Fruit fly (Drosophila melanogaster) whole organism, prepupa: ENCODE results near the gene Proc-R.

Experiments used
- Blimp-1 ChIP-seq: fragments of 200-800 bp; sonication (Bioruptor generic); optimal IDR thresholded peaks from 3 replicates; lab custom pipeline; 2017; ENCODE audit warnings: missing biosample characterization, missing genetic modification characterization, mild to moderate bottlenecking, moderate library complexity, missing genetic modification reagents
- CG10631 ChIP-seq: fragments of 200-800 bp; sonication (Bioruptor generic); optimal IDR thresholded peaks from 2 replicates; lab custom pipeline; 2016; ENCODE audit warnings: missing biosample characterization, missing genetic modification characterization
- CG10669 ChIP-seq: fragments of 200-800 bp; sonication (Bioruptor generic); optimal IDR thresholded peaks from 3 replicates; lab custom pipeline; 2018; ENCODE audit warnings: missing biosample characterization, mild to moderate bottlenecking, missing genetic modification characterization, moderate library complexity
- CG11294 ChIP-seq: fragments of 200-800 bp; sonication (Bioruptor generic); IDR thresholded peaks from 2 replicates; pipeline ENCODE4 v1.3.6; 2022; ENCODE audit warnings: missing biosample characterization, missing genetic modification characterization
- CG11902 ChIP-seq: fragments of 200-800 bp; sonication (Bioruptor generic); optimal IDR thresholded peaks from 3 replicates; lab custom pipeline; 2016; ENCODE audit warnings: missing biosample characterization, missing genetic modification characterization
- CG15336 ChIP-seq: fragments of 200-800 bp; sonication (Bioruptor generic); IDR thresholded peaks from 2 replicates; pipeline ENCODE4 v1.3.6; 2022; ENCODE audit warnings: missing biosample characterization, missing genetic modification characterization
- CG1621 ChIP-seq: fragments of 200-800 bp; sonication (Bioruptor generic); optimal IDR thresholded peaks from 3 replicates; lab custom pipeline; 2018; ENCODE audit warnings: missing biosample characterization, mild to moderate bottlenecking, missing genetic modification characterization
- CG16779 ChIP-seq: fragments of 200-800 bp; sonication (Bioruptor generic); optimal IDR thresholded peaks from 3 replicates; lab custom pipeline; 2017; ENCODE audit warnings: missing biosample characterization, mild to moderate bottlenecking, missing genetic modification characterization
- CG31627 ChIP-seq: fragments of 200-800 bp; sonication (Bioruptor generic); optimal IDR thresholded peaks from 3 replicates; lab custom pipeline; 2016; ENCODE audit warnings: missing biosample characterization, missing genetic modification characterization
- CG32006 ChIP-seq: fragments of 200-800 bp; sonication (Bioruptor generic); optimal IDR thresholded peaks from 3 replicates; lab custom pipeline; 2017; ENCODE audit warnings: missing biosample characterization, mild to moderate bottlenecking, missing genetic modification characterization
- CG34406 ChIP-seq: fragments of 200-800 bp; sonication (Bioruptor generic); optimal IDR thresholded peaks from 3 replicates; lab custom pipeline; 2016; ENCODE audit warnings: missing biosample characterization, missing genetic modification characterization
- CG4318 ChIP-seq: fragments of 200-800 bp; sonication (Bioruptor generic); optimal IDR thresholded peaks from 3 replicates; lab custom pipeline; 2017; ENCODE audit warnings: missing biosample characterization, mild to moderate bottlenecking, missing genetic modification characterization
- CG6163 ChIP-seq: fragments of 200-800 bp; sonication (Bioruptor generic); IDR thresholded peaks from 3 replicates; pipeline ENCODE4 v1.3.6; 2022; ENCODE audit warnings: missing biosample characterization, missing genetic modification characterization
- CG6276 ChIP-seq: fragments of 200-800 bp; sonication (Bioruptor generic); optimal IDR thresholded peaks from 2 replicates; lab custom pipeline; 2017; ENCODE audit warnings: missing biosample characterization, mild to moderate bottlenecking, missing genetic modification characterization
- CG6808 ChIP-seq: fragments of 200-800 bp; sonication (Bioruptor generic); optimal IDR thresholded peaks from 3 replicates; lab custom pipeline; 2017; ENCODE audit warnings: missing biosample characterization, missing genetic modification characterization, mild to moderate bottlenecking, moderate library complexity, missing genetic modification reagents
- CG8119 ChIP-seq: fragments of 200-800 bp; sonication (Bioruptor generic); IDR thresholded peaks from 3 replicates; pipeline ENCODE4 v1.3.6; 2022; ENCODE audit warnings: missing biosample characterization, missing genetic modification characterization
- CG8319 ChIP-seq: fragments of 200-800 bp; sonication (Bioruptor generic); optimal IDR thresholded peaks from 3 replicates; lab custom pipeline; 2016; ENCODE audit warnings: missing biosample characterization, missing genetic modification characterization
- CG8632 ChIP-seq: fragments of 200-800 bp; sonication (Bioruptor generic); optimal IDR thresholded peaks from 3 replicates; lab custom pipeline; 2016; ENCODE audit warnings: missing biosample characterization, missing genetic modification characterization
- CG9139 ChIP-seq: fragments of 200-800 bp; sonication (Bioruptor generic); optimal IDR thresholded peaks from 3 replicates; lab custom pipeline; 2017; ENCODE audit warnings: missing biosample characterization, mild to moderate bottlenecking, missing genetic modification characterization
- Eip78C ChIP-seq: fragments of 200-800 bp; sonication (Bioruptor generic); peaks from one replicate; lab custom pipeline; 2016; ENCODE audit warnings: missing biosample characterization, missing genetic modification characterization
- Eip93F ChIP-seq: fragments of 200-800 bp; sonication (Bioruptor generic); optimal IDR thresholded peaks from 2 replicates; lab custom pipeline; 2016; ENCODE audit warnings: missing biosample characterization, mild to moderate bottlenecking, missing genetic modification characterization
- Ets21C ChIP-seq: fragments of 200-800 bp; sonication (Bioruptor generic); optimal IDR thresholded peaks from 3 replicates; lab custom pipeline; 2016; ENCODE audit warnings: missing biosample characterization, missing genetic modification characterization
- Ets96B ChIP-seq: fragments of 200-800 bp; optimal IDR thresholded peaks from 2 replicates; lab custom pipeline; 2019; ENCODE audit warnings: missing biosample characterization, mild to moderate bottlenecking, missing genetic modification characterization, moderate library complexity
- Gug ChIP-seq: fragments of 200-800 bp; sonication (Bioruptor generic); IDR thresholded peaks from 2 replicates; pipeline ENCODE4 v1.3.6; 2022; ENCODE audit warnings: missing biosample characterization, missing genetic modification characterization
- Hr38 ChIP-seq: sonication (Bioruptor generic); optimal IDR thresholded peaks from 2 replicates; lab custom pipeline; 2016; ENCODE audit warnings: missing biosample characterization, missing genetic modification characterization
- Hr39 ChIP-seq: fragments of 200-800 bp; sonication (Bioruptor generic); optimal IDR thresholded peaks from 2 replicates; lab custom pipeline; 2016; ENCODE audit warnings: missing biosample characterization, missing genetic modification characterization
- Lpt ChIP-seq: fragments of 200-800 bp; sonication (Bioruptor generic); optimal IDR thresholded peaks from 3 replicates; lab custom pipeline; 2016; ENCODE audit warnings: missing biosample characterization, missing genetic modification characterization
- Met ChIP-seq: fragments of 200-800 bp; sonication (Bioruptor generic); optimal IDR thresholded peaks from 3 replicates; lab custom pipeline; 2016; ENCODE audit warnings: missing biosample characterization, missing genetic modification characterization
- OdsH ChIP-seq: fragments of 200-800 bp; sonication (Bioruptor generic); optimal IDR thresholded peaks from 3 replicates; lab custom pipeline; 2016; ENCODE audit warnings: missing biosample characterization, missing genetic modification characterization
- Sox15 ChIP-seq: fragments of 200-800 bp; sonication (Bioruptor generic); optimal IDR thresholded peaks from 3 replicates; lab custom pipeline; 2016; ENCODE audit warnings: missing biosample characterization, missing genetic modification characterization
- achi ChIP-seq: fragments of 200-800 bp; sonication (Bioruptor generic); optimal IDR thresholded peaks from 3 replicates; lab custom pipeline; 2016; ENCODE audit warnings: missing biosample characterization, missing genetic modification characterization
- acj6 ChIP-seq: fragments of 200-800 bp; sonication (Bioruptor generic); optimal IDR thresholded peaks from 3 replicates; lab custom pipeline; 2016; ENCODE audit warnings: missing biosample characterization, missing genetic modification characterization
- cyc ChIP-seq: fragments of 200-800 bp; sonication (Bioruptor generic); optimal IDR thresholded peaks from 3 replicates; lab custom pipeline; 2016; ENCODE audit warnings: missing biosample characterization, missing genetic modification characterization
- dac ChIP-seq: fragments of 200-800 bp; sonication (Bioruptor generic); optimal IDR thresholded peaks from 2 replicates; lab custom pipeline; 2017; ENCODE audit warnings: missing biosample characterization, mild to moderate bottlenecking, missing genetic modification characterization
- dsx ChIP-seq: fragments of 200-800 bp; optimal IDR thresholded peaks from 3 replicates; lab custom pipeline; 2019; ENCODE audit warnings: missing biosample characterization, mild to moderate bottlenecking, missing genetic modification characterization, moderate library complexity; ENCODE audit not compliant: poor library complexity, severe bottlenecking
- eg ChIP-seq: fragments of 200-800 bp; sonication (Bioruptor generic); IDR thresholded peaks from 3 replicates; pipeline ENCODE4 v1.3.6; 2022; ENCODE audit warnings: missing biosample characterization, missing genetic modification characterization
- esn ChIP-seq: fragments of 200-800 bp; sonication (Bioruptor generic); optimal IDR thresholded peaks from 2 replicates; lab custom pipeline; 2016; ENCODE audit warnings: missing biosample characterization, mild to moderate bottlenecking, missing genetic modification characterization, moderate library complexity
- lz ChIP-seq: fragments of 200-800 bp; sonication (Bioruptor generic); optimal IDR thresholded peaks from 3 replicates; lab custom pipeline; 2016; ENCODE audit warnings: missing biosample characterization, missing genetic modification characterization
- net ChIP-seq: fragments of 200-800 bp; sonication (Bioruptor generic); optimal IDR thresholded peaks from 3 replicates; lab custom pipeline; 2016; ENCODE audit warnings: missing biosample characterization, missing genetic modification characterization
- pdm3 ChIP-seq: fragments of 200-800 bp; sonication (Bioruptor generic); optimal IDR thresholded peaks from 3 replicates; lab custom pipeline; 2016; ENCODE audit warnings: missing biosample characterization, missing genetic modification characterization
- salr ChIP-seq, 2 experiments: fragments of 200-800 bp; sonication (Bioruptor generic); optimal IDR thresholded peaks; 3 replicates each; lab custom pipeline; 2016 to 2018; ENCODE audit warnings: missing biosample characterization in 2 of 2, missing genetic modification characterization in 2 of 2, mild to moderate bottlenecking in 1 of 2
- spab ChIP-seq: fragments of 200-800 bp; sonication (Bioruptor generic); optimal IDR thresholded peaks from 2 replicates; lab custom pipeline; 2017; ENCODE audit warnings: missing biosample characterization, mild to moderate bottlenecking, missing genetic modification characterization, missing genetic modification reagents
- ss ChIP-seq, 2 experiments: fragments of 200-800 bp; sonication (Bioruptor generic); optimal IDR thresholded peaks; 2 replicates in 1 of 2; 3 replicates in 1 of 2; lab custom pipeline; 2017 to 2018; ENCODE audit warnings: mild to moderate bottlenecking in 2 of 2, missing biosample characterization in 2 of 2, missing genetic modification characterization in 2 of 2, moderate library complexity in 1 of 2
- svp ChIP-seq: fragments of 200-800 bp; sonication (Bioruptor generic); peaks from one replicate; lab custom pipeline; 2016; ENCODE audit warnings: missing biosample characterization, missing genetic modification characterization

Proc-R gene

dm6 chrX:4687778-4688399 is 19.8 kb upstream of the Proc-R start, which contains the start of gene ctp (continued):
- TF ChIP-seq CG6163 (GFP tag; lab: Robert Waterston, UW), result peak; percentile 56; the same call in 1 of the 3 replicates
- no peak for TF ChIP-seq CG8632 (GFP tag; lab: Kevin White, UChicago)
- TF ChIP-seq CG1621 (tag; lab: Kevin White, UChicago), result no peak
- peak; percentile 6 for TF ChIP-seq CG8319 (GFP tag; lab: Kevin White, UChicago)
- peak; percentile 15 for TF ChIP-seq Ets96B (tag; lab: Kevin White, UChicago)
- 0 out of 3 replicates have a peak, but pooled peaks have one; percentile 24 for TF ChIP-seq CG8119 (GFP tag; lab: Robert Waterston, UW)
- peak; percentile 66 for TF ChIP-seq Eip78C (GFP tag; lab: Kevin White, UChicago)
- TF ChIP-seq Met, result peak; percentile 40
- TF ChIP-seq Hr39 (GFP tag; lab: Kevin White, UChicago), result peak; percentile 43
- peak; percentile 49 for TF ChIP-seq achi (GFP tag; lab: Kevin White, UChicago)
- TF ChIP-seq Lpt (GFP tag; lab: Kevin White, UChicago), result peak; percentile 16
- peak; percentile 38 for TF ChIP-seq dsx (GFP tag; lab: Kevin White, UChicago)
- peak; percentile 44 for TF ChIP-seq acj6 (GFP tag; lab: Kevin White, UChicago)
- TF ChIP-seq dac, result no peak
- TF ChIP-seq Hr38, result no peak
- TF ChIP-seq pdm3 (GFP tag; lab: Kevin White, UChicago), result peak; percentile 68
- TF ChIP-seq svp (GFP tag; lab: Kevin White, UChicago), result peak; percentile 67
- TF ChIP-seq CG16779 (tag; lab: Kevin White, UChicago), result peak; percentile 63
- TF ChIP-seq cyc, result peak; percentile 18
- TF ChIP-seq CG6276 (GFP tag; lab: Kevin White, UChicago), result no peak
- TF ChIP-seq CG11294 (GFP tag; lab: Robert Waterston, UW), result no peak
- peak; percentile 43 for TF ChIP-seq OdsH (GFP tag; lab: Kevin White, UChicago)
- TF ChIP-seq Eip93F (GFP tag; lab: Kevin White, UChicago), result no peak
- TF ChIP-seq CG10631 (GFP tag; lab: Kevin White, UChicago), result peak; percentile 36
- peak; percentile 32 for TF ChIP-seq CG32006 (GFP tag; lab: Kevin White, UChicago)
- TF ChIP-seq CG31627, result peak; percentile 43
- TF ChIP-seq Blimp-1, result no peak
- TF ChIP-seq CG15336, result peak; percentile 15; the same call in 1 of the 2 replicates
- peak; percentile 34 for TF ChIP-seq CG6808 (GFP tag; lab: Kevin White, UChicago)
- TF ChIP-seq CG10669 (GFP tag; lab: Kevin White, UChicago), result no peak
- TF ChIP-seq Sox15 (GFP tag; lab: Kevin White, UChicago), result no peak

- TF ChIP-seq dac (no peak), CG6276 (GFP tag; lab: Kevin White, UChicago) (no peak), CG9139 (GFP tag; lab: Kevin White, UChicago) (no peak), svp (GFP tag; lab: Kevin White, UChicago) (no peak), eg (GFP tag; lab: Robert Waterston, UW) (no peak), CG11902 (GFP tag; lab: Kevin White, UChicago) (no peak), Gug (no peak), CG1621 (tag; lab: Kevin White, UChicago) (no peak), lz (no peak), CG11294 (GFP tag; lab: Robert Waterston, UW) (no peak), CG8119 (GFP tag; lab: Robert Waterston, UW) (no peak)
Observed at dm6 chrX:4690767-4691166, 16.9 kb upstream of the Proc-R start.

dm6 chrX:4691226-4691625 is 16.5 kb upstream of the Proc-R start:
- TF ChIP-seq CG15336 (peak; percentile 45; the same call in 1 of the 2 replicates), pdm3 (GFP tag; lab: Kevin White, UChicago) (peak; percentile 8), CG11294 (GFP tag; lab: Robert Waterston, UW) (0 out of 2 replicates have a peak, but pooled peaks have one; percentile 28), Hr39 (GFP tag; lab: Kevin White, UChicago) (no peak), acj6 (GFP tag; lab: Kevin White, UChicago) (peak; percentile 28), OdsH (GFP tag; lab: Kevin White, UChicago) (peak; percentile 34), esn (GFP tag; lab: Kevin White, UChicago) (peak; percentile 15), achi (GFP tag; lab: Kevin White, UChicago) (peak; percentile 35), CG34406 (GFP tag; lab: Kevin White, UChicago) (peak; percentile 6), CG32006 (GFP tag; lab: Kevin White, UChicago) (peak; percentile 57), CG8319 (GFP tag; lab: Kevin White, UChicago) (no peak), CG10669 (GFP tag; lab: Kevin White, UChicago) (peak; percentile 49), CG8632 (GFP tag; lab: Kevin White, UChicago) (peak; percentile 20), ss (GFP tag; optimal IDR thresholded peaks at IDR 0.05; lab: Kevin White, UChicago) (peak in 1 of 2 experiments; percentile 18), spab (GFP tag; lab: Kevin White, UChicago) (no peak), CG1621 (tag; lab: Kevin White, UChicago) (peak; percentile 14), svp (GFP tag; lab: Kevin White, UChicago) (peak; percentile 42), Eip78C (GFP tag; lab: Kevin White, UChicago) (peak; percentile 66), CG4318 (GFP tag; lab: Kevin White, UChicago) (peak; percentile 26), salr (GFP tag; optimal IDR thresholded peaks at IDR 0.05; lab: Kevin White, UChicago) (peak in 1 of 2 experiments; percentile 7), net (GFP tag; lab: Kevin White, UChicago) (no peak), CG11902 (GFP tag; lab: Kevin White, UChicago) (no peak), CG6808 (GFP tag; lab: Kevin White, UChicago) (peak; percentile 3), Ets21C (GFP tag; lab: Kevin White, UChicago) (no peak), Blimp-1 (no peak)
